Fruit fly (Drosophila melanogaster): ENCODE results near the gene Prosbeta2R1.

- TF ChIP-seq CG6276 (GFP tag; optimal IDR thresholded peaks at IDR 0.05) (no peak), Lpt (GFP tag; optimal IDR thresholded peaks at IDR 0.05) (no peak), lz (GFP tag; optimal IDR thresholded peaks at IDR 0.05) (no peak), Hr4 (GFP tag; optimal IDR thresholded peaks at IDR 0.05) (no peak), Ets21C (GFP tag; optimal IDR thresholded peaks at IDR 0.05) (no peak), pdm3 (GFP tag; optimal IDR thresholded peaks at IDR 0.05) (no peak), CG11294 (GFP tag; IDR thresholded peaks at IDR 0.05) (no peak), CG6854 (GFP tag; optimal IDR thresholded peaks at IDR 0.05) (no peak), Hr39 (GFP tag; optimal IDR thresholded peaks at IDR 0.05) (no peak), CG11762 (GFP tag; optimal IDR thresholded peaks at IDR 0.05; ENCODE audit: insufficient read depth) (no peak), salr (GFP tag; optimal IDR thresholded peaks at IDR 0.05) (no peak)
These were observed 45.2 kb upstream of the Prosbeta2R1 start for dm6 chrX:5763443-5764000.
